Worm (Caenorhabditis elegans) whole organism, mixed stage, embryonic: Measurements from ENCODE around the gene K08D8.2.

ENCODE experiments used
- M03D4.4 ChIP-seq: sonication (generic microtip); optimal IDR thresholded peaks from 2 replicates; lab custom pipeline; 2017; ENCODE audit warnings: mild to moderate bottlenecking, missing genetic modification characterization, missing compliant biosample characterization
- bed-3 ChIP-seq: fragments of 200-800 bp; sonication (Bioruptor generic); optimal IDR thresholded peaks from 3 replicates; lab custom pipeline; 2018; ENCODE audit warnings: mild to moderate bottlenecking, missing genetic modification characterization, moderate library complexity, missing compliant biosample characterization
- blmp-1 ChIP-seq: fragments of 150-350 bp; optimal IDR thresholded peaks from 2 replicates; lab custom pipeline; 2014; ENCODE audit warnings: missing biosample characterization, missing genetic modification characterization
- ceh-43 ChIP-seq: fragments of 200-800 bp; sonication (Bioruptor generic); optimal IDR thresholded peaks from 2 replicates; lab custom pipeline; 2018; ENCODE audit warnings: mild to moderate bottlenecking, missing genetic modification characterization, moderate library complexity, missing compliant biosample characterization
- ceh-83 ChIP-seq: fragments of 200-800 bp; sonication (Bioruptor generic); optimal IDR thresholded peaks from 2 replicates; lab custom pipeline; 2018; ENCODE audit warnings: mild to moderate bottlenecking, missing genetic modification characterization, missing compliant biosample characterization
- cnd-1 ChIP-seq: fragments of 200-800 bp; sonication (Bioruptor generic); optimal IDR thresholded peaks from 2 replicates; lab custom pipeline; 2018; ENCODE audit warnings: mild to moderate bottlenecking, missing genetic modification characterization, missing compliant biosample characterization
- drap-1 ChIP-seq: fragments of 200-800 bp; sonication (Bioruptor generic); optimal IDR thresholded peaks from 3 replicates; lab custom pipeline; 2018; ENCODE audit warnings: mild to moderate bottlenecking, missing genetic modification characterization, missing compliant biosample characterization
- elt-1 ChIP-seq: sonication (generic microtip); optimal IDR thresholded peaks from 2 replicates; lab custom pipeline; 2017; ENCODE audit warnings: missing genetic modification characterization, mild to moderate bottlenecking, missing compliant biosample characterization, antibody characterized with exemption, moderate library complexity, borderline replicate concordance; ENCODE audit not compliant: insufficient read depth
- elt-3 ChIP-seq: fragments of 150-350 bp; optimal IDR thresholded peaks from 2 replicates; lab custom pipeline; 2014; ENCODE audit warnings: missing biosample characterization, missing genetic modification characterization
- flh-1 ChIP-seq: fragments of 200-800 bp; sonication (Bioruptor generic); optimal IDR thresholded peaks from 2 replicates; lab custom pipeline; 2018; ENCODE audit warnings: mild to moderate bottlenecking, missing genetic modification characterization, moderate library complexity, missing compliant biosample characterization
- ham-2 ChIP-seq: fragments of 200-800 bp; sonication (Bioruptor generic); optimal IDR thresholded peaks from 2 replicates; lab custom pipeline; 2018; ENCODE audit warnings: mild to moderate bottlenecking, missing genetic modification characterization, missing compliant biosample characterization
- hlh-1 ChIP-seq: fragments of 150-350 bp; optimal IDR thresholded peaks from 2 replicates; lab custom pipeline; 2014; ENCODE audit warnings: missing biosample characterization, missing genetic modification reagents, missing genetic modification characterization
- lin-13 ChIP-seq: fragments of 150-350 bp; optimal IDR thresholded peaks from 2 replicates; lab custom pipeline; 2014; ENCODE audit warnings: missing biosample characterization, missing genetic modification characterization
- lsy-2 ChIP-seq: fragments of 150-350 bp; optimal IDR thresholded peaks from 2 replicates; lab custom pipeline; 2014; ENCODE audit warnings: missing biosample characterization, missing genetic modification characterization
- mab-5 ChIP-seq: fragments of 150-350 bp; optimal IDR thresholded peaks from 2 replicates; lab custom pipeline; 2014; ENCODE audit warnings: missing biosample characterization, missing genetic modification characterization
- mep-1 ChIP-seq: fragments of 150-350 bp; optimal IDR thresholded peaks from 2 replicates; lab custom pipeline; 2017; ENCODE audit warnings: missing biosample characterization, missing genetic modification reagents, missing genetic modification characterization, inconsistent platforms
- mls-2 ChIP-seq: sonication (generic microtip); optimal IDR thresholded peaks from 2 replicates; lab custom pipeline; 2016; ENCODE audit warnings: mild to moderate bottlenecking, missing genetic modification characterization, moderate library complexity, missing compliant biosample characterization
- nhr-2 ChIP-seq: fragments of 150-350 bp; optimal IDR thresholded peaks from 2 replicates; lab custom pipeline; 2014; ENCODE audit warnings: missing biosample characterization, missing genetic modification characterization
- nhr-237 ChIP-seq: fragments of 150-350 bp; optimal IDR thresholded peaks from 2 replicates; lab custom pipeline; 2014; ENCODE audit warnings: missing biosample characterization, missing genetic modification characterization
- nhr-76 ChIP-seq: sonication (generic microtip); optimal IDR thresholded peaks from 2 replicates; lab custom pipeline; 2017; ENCODE audit warnings: missing biosample characterization, missing genetic modification characterization
- pha-4 ChIP-seq: fragments of 150-350 bp; optimal IDR thresholded peaks from 2 replicates; lab custom pipeline; 2018; ENCODE audit warnings: missing biosample characterization, missing genetic modification reagents, missing genetic modification characterization
- sem-2 ChIP-seq: fragments of 200-800 bp; sonication (Bioruptor generic); optimal IDR thresholded peaks from 2 replicates; lab custom pipeline; 2018; ENCODE audit warnings: mild to moderate bottlenecking, missing genetic modification characterization, missing compliant biosample characterization
- snpc-4 ChIP-seq: fragments of 150-350 bp; optimal IDR thresholded peaks from 2 replicates; lab custom pipeline; 2014; ENCODE audit warnings: missing biosample characterization, missing genetic modification characterization
- sptf-1 ChIP-seq: sonication (generic microtip); optimal IDR thresholded peaks from 2 replicates; lab custom pipeline; 2017; ENCODE audit warnings: mild to moderate bottlenecking, missing genetic modification characterization, moderate library complexity, missing compliant biosample characterization
- tbx-8 ChIP-seq: fragments of 200-800 bp; sonication (Bioruptor generic); optimal IDR thresholded peaks from 2 replicates; lab custom pipeline; 2018; ENCODE audit warnings: mild to moderate bottlenecking, missing genetic modification characterization, moderate library complexity, missing compliant biosample characterization
- unc-39 ChIP-seq: fragments of 150-350 bp; optimal IDR thresholded peaks from 2 replicates; lab custom pipeline; 2014; ENCODE audit warnings: missing biosample characterization, missing genetic modification characterization
- unc-62 ChIP-seq: fragments of 150-350 bp; optimal IDR thresholded peaks from 2 replicates; lab custom pipeline; 2014; ENCODE audit warnings: missing biosample characterization, missing genetic modification reagents, missing genetic modification characterization
- ztf-11 ChIP-seq: fragments of 150-350 bp; optimal IDR thresholded peaks from 2 replicates; lab custom pipeline; 2014; ENCODE audit warnings: missing biosample characterization, missing genetic modification characterization

K08D8.2 gene

DNA sequence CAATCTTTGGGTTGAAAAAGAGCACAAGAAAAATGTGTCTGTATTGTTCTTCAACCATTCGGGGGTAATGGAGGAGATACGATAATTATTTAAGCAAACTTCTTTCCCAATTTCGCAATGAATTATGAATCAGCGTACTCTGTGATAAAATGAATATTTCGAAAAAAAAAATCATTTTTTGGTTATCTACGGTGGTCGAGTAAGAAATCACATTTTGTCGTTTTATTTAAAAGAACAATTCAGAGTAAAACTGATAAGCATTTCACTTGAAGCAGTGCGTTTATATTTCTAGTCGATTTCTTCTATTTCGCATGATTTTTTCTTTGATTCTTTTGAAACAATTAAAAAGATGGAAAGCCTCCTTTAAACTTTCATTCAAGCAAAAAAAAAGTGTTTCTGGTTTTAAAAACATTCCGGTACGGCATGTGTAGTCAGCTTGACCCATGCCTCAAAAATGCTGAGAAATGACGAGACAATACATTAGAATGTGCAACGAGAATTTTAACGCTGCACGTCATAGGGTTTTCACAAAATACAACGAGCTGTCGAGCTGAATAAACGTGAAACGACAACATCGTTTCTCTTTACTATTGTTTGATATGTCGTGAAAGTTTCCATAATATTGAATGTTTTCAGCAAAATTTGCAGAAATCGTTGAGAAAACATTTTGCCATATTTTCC lies at the start of gene K08D8.2:
TSS of gene K08D8.2 (plus strand) at position 631 of the 681 bp plus-strand sequence.
- TF ChIP-seq sem-2 (GFP tag; lab: Kevin White, UChicago) (no peak), M03D4.4 (tag; lab: Kevin White, UChicago) (no peak), ceh-83 (GFP tag; lab: Kevin White, UChicago) (no peak), ham-2 (no peak)

DNA sequence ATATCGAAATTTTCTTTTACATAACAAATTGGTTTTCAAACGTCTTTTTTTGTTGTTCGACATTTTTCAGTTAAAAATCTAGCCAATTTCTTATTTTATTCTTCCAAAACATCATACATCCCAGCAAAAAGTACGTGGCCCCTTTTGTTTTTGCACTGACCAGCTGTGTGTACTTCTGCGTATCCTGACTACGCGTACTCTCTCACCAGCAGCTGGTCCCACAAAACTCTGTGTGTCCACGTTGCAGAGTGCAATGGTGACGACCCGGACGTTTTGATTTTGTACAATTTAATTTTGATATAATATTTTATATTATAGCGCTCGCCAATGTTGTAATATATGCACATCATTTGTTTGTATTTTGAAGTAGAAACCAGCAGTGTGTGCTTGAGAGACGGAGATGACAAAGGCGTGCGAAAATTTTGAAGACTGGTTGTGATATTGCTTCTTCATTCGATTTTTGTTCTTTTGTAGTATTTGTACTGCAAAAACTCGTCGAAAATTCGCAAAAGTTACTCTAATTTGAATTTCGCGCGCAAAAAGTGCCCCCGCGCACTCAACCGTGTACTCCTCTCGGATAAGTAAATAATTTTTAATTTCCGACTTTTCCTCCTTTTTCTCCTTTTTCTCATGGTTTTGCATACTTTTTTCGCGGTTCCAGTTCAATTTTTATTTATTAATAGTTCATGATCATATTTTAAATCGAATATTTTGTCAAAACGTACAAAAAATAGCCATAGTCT lies 48.3 kb upstream of the K08D8.2 start:
- TF ChIP-seq hlh-1 (tag; lab: Kevin White, UChicago), result peak; percentile 89
- peak; percentile 74 for TF ChIP-seq cnd-1 (tag; lab: Kevin White, UChicago)
- no peak for TF ChIP-seq drap-1 (GFP tag; lab: Kevin White, UChicago)
- no peak for TF ChIP-seq mep-1 (tag; lab: Kevin White, UChicago)
- TF ChIP-seq nhr-2 (tag; lab: Kevin White, UChicago), result peak; percentile 54

DNA sequence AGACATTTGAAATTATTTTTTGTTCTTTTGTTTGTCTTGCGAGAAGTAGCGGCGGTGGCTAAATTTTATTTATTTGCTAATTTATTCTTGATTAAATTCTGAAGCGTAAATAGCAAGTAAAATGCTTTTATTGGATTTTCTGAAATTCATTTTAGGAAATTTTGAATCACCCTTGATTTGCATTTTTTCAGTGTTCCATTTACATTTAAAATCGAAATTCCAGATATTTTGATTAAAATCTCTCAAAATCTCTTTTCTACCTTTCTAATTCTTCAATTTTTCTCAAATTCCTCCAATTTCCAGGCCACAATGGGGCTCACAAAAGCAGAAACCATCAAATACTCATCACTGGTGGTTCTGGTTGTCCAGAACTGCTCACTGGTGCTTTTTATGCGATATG lies 47.6 kb upstream of the K08D8.2 start, which contains the start of gene nstp-5:
TSS of gene nstp-5 (plus strand) at position 301 of the 400 bp plus-strand sequence.
- TF ChIP-seq lin-13 (tag; lab: Kevin White, UChicago) (no peak), ztf-11 (tag; lab: Kevin White, UChicago) (no peak), unc-62 (GFP tag; lab: Kevin White, UChicago) (no peak), lsy-2 (tag; lab: Kevin White, UChicago) (no peak), snpc-4 (tag; lab: Kevin White, UChicago) (no peak), flh-1 (no peak), nhr-2 (tag; lab: Kevin White, UChicago) (no peak), ceh-43 (GFP tag; lab: Kevin White, UChicago) (no peak), sptf-1 (tag; lab: Kevin White, UChicago) (no peak), nhr-237 (tag; lab: Kevin White, UChicago) (no peak), tbx-8 (GFP tag; lab: Kevin White, UChicago) (no peak), unc-39 (tag; lab: Kevin White, UChicago) (no peak), elt-3 (tag; lab: Kevin White, UChicago) (no peak), elt-1 (tag; lab: Kevin White, UChicago) (no peak), bed-3 (no peak), mls-2 (no peak), pha-4 (tag; lab: Kevin White, UChicago) (no peak)
- TF ChIP-seq, all 35 proteins: peak for 0

DNA sequence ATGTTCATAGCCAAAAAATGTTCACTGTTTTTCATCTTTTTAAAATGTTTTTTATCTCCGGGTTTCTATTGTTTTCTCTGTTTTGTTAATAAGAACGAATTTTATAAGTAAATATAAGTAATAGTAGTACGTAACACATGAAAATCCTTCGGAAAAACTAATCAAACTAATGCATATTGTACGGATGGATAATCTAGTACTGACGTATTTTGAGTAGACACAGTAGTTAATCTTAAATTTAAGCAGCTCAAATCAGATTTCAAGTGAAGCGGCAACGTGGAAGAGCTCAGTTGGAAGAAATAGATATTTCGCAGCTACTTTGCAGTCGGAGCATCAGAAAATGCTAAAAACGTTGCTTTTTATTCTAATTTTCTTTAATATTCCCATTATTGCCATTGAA lies 43.1 kb upstream of the K08D8.2 start, which contains the start of gene gcy-18:
TSS of gene gcy-18 (plus strand) at position 301 of the 400 bp plus-strand sequence.
- no peak for TF ChIP-seq pha-4 (tag; lab: Kevin White, UChicago)
- TF ChIP-seq unc-62 (GFP tag; lab: Kevin White, UChicago), result no peak
- TF ChIP-seq mls-2, result no peak
- no peak for TF ChIP-seq ztf-11 (tag; lab: Kevin White, UChicago)
- TF ChIP-seq unc-39 (tag; lab: Kevin White, UChicago), result no peak

DNA sequence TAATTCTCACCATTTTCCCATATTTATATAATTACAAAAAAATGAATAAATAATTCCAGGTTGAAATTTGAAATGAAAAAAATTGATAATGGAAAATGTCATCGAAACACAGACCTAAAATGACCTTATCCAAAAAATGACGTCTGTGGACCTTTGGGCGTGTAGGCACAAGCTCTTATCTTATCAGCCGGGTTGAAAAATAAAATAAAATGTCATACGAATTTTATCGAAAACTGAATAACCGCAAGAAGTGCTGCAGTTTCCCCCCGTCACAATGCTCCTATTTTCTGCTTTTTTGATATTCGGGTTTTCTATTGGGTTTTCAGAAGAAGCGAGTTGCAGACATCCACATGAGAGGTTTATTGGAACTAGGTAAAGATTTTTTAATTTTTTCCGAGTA lies 37.0 kb upstream of the K08D8.2 start, which contains the start of gene clec-186:
TSS of gene clec-186 (plus strand) at position 226 of the 400 bp plus-strand sequence.
- TF ChIP-seq elt-1 (tag; lab: Kevin White, UChicago), result no peak
- TF ChIP-seq snpc-4 (tag; lab: Kevin White, UChicago), result no peak
- TF ChIP-seq ceh-83 (GFP tag; lab: Kevin White, UChicago), result no peak
- no peak for TF ChIP-seq cnd-1 (tag; lab: Kevin White, UChicago)
- no peak for TF ChIP-seq mep-1 (tag; lab: Kevin White, UChicago)
- TF ChIP-seq pha-4 (tag; lab: Kevin White, UChicago), result no peak
- no peak for TF ChIP-seq unc-39 (tag; lab: Kevin White, UChicago)
- TF ChIP-seq unc-62 (GFP tag; lab: Kevin White, UChicago), result no peak
- no peak for TF ChIP-seq nhr-76 (tag; lab: Kevin White, UChicago)
- no peak for TF ChIP-seq M03D4.4 (tag; lab: Kevin White, UChicago)
- no peak for TF ChIP-seq sptf-1 (tag; lab: Kevin White, UChicago)
- TF ChIP-seq mls-2, result no peak
- no peak for TF ChIP-seq nhr-237 (tag; lab: Kevin White, UChicago)
- no peak for TF ChIP-seq blmp-1 (tag; lab: Kevin White, UChicago)
- no peak for TF ChIP-seq mab-5
- TF ChIP-seq lsy-2 (tag; lab: Kevin White, UChicago), result no peak
- TF ChIP-seq nhr-2 (tag; lab: Kevin White, UChicago), result no peak
- no peak for TF ChIP-seq ztf-11 (tag; lab: Kevin White, UChicago)
- TF ChIP-seq, all 35 proteins: peak for 0
